Worm (Caenorhabditis elegans): Measurements from ENCODE around the gene T02E9.5.

Gene T02E9.5

DNA sequence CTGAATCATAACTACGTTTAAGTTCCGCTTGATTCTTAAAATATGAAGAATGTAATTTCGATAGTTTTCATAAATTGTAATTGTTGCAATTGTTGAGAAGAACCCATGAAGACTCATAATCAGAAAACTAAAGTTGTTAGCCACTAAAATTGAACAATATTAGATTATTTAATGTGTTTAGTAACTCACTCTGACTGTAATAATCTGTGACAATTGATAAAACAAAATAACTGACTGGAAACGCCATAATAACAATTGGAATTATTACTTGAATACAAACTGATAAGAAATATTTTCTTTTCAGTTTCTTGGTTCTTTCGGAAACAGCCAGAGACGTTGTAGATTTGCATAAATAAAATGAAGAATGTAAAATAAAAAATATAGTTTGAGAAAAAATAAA lies 42.6 kb upstream of the T02E9.5 start:
- no peak for TF ChIP-seq nfya-1 (tag; optimal IDR thresholded peaks at IDR 0.05; ENCODE audit: insufficient read depth)
- no peak for TF ChIP-seq nhr-25 (tag; optimal IDR thresholded peaks at IDR 0.05)
- no peak for TF ChIP-seq eor-1 (tag; optimal IDR thresholded peaks at IDR 0.05)
- TF ChIP-seq pqm-1 (tag; optimal IDR thresholded peaks at IDR 0.05): no peak
- TF ChIP-seq nhr-67 (tag; optimal IDR thresholded peaks at IDR 0.05): no peak
- no peak for TF ChIP-seq R02D3.7 (tag; optimal IDR thresholded peaks at IDR 0.05)
- no peak for TF ChIP-seq jun-1 (tag; optimal IDR thresholded peaks at IDR 0.05)
- no peak for TF ChIP-seq egl-5 (tag; optimal IDR thresholded peaks at IDR 0.05)
- TF ChIP-seq fos-1 (tag; optimal IDR thresholded peaks at IDR 0.05): no peak
- TF ChIP-seq tbx-2 (tag; optimal IDR thresholded peaks at IDR 0.05): no peak
- TF ChIP-seq lin-39 (tag; optimal IDR thresholded peaks at IDR 0.05): no peak
- no peak for TF ChIP-seq nhr-12 (tag; optimal IDR thresholded peaks at IDR 0.05)

DNA sequence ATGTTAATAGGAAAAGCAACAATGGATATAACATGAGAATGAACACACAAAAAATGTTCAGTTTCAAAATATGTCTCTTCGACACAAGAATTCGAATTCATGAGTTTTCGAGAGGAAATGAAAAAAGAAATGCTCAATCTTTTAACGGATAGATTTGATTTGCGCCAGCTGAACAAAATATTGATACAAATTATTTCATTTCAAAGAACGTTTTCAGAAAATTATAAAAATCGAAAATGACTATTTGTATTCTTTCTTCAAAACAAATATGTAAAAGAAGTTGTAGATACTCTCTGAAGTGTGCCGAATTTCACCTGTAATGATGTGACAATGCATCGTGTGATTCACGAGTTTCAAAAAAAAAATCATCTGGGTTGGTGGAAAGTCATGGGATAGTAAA lies 41.5 kb upstream of the T02E9.5 start, which contains the start of gene srh-47:
TSS of gene srh-47 (minus strand) at position 101 of the 400 bp plus-strand sequence.
- TF ChIP-seq zag-1 (tag; optimal IDR thresholded peaks at IDR 0.05): no peak
- no peak for TF ChIP-seq nfya-1 (tag; optimal IDR thresholded peaks at IDR 0.05; ENCODE audit: insufficient read depth)
- no peak for TF ChIP-seq tbx-2 (tag; optimal IDR thresholded peaks at IDR 0.05)
- TF ChIP-seq elt-3 (tag; optimal IDR thresholded peaks at IDR 0.05): no peak
- TF ChIP-seq lsy-12 (tag; optimal IDR thresholded peaks at IDR 0.05): no peak
- TF ChIP-seq elt-1 (tag; optimal IDR thresholded peaks at IDR 0.05): no peak
- no peak for TF ChIP-seq nhr-23 (tag; optimal IDR thresholded peaks at IDR 0.05)
- no peak for TF ChIP-seq daf-12 (tag; optimal IDR thresholded peaks at IDR 0.05)
- no peak for TF ChIP-seq hmg-11 (tag; optimal IDR thresholded peaks at IDR 0.05)
- no peak for TF ChIP-seq lin-39 (tag; optimal IDR thresholded peaks at IDR 0.05)
- TF ChIP-seq ceh-16 (tag; optimal IDR thresholded peaks at IDR 0.05): no peak
- no peak for TF ChIP-seq ztf-4 (tag; optimal IDR thresholded peaks at IDR 0.05)
- TF ChIP-seq nhr-43 (tag; optimal IDR thresholded peaks at IDR 0.05; ENCODE audit: poor library complexity, severe bottlenecking): no peak

DNA sequence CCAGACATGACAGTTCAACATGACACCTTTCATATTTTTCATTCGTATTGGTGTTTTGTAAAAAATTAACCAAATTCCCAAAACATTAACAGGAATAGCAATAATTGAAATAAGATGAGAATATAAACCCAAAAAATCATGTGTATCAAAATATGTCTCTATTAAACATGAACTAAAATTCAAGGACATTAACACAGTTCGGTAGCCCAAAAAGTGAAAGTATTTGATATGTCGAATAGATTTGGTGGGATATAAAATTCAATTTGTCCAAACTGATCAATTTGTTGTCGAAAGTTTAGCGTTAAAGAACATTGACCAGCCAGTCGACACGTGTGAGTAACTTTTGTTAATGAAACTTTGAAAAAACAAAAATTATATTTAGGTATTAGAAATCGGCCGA lies 39.3 kb upstream of the T02E9.5 start, which contains the start of gene srh-46:
TSS of gene srh-46 (minus strand) at position 189 of the 400 bp plus-strand sequence.
- TF ChIP-seq nhr-11 (tag; optimal IDR thresholded peaks at IDR 0.05) (no peak), unc-62 (GFP tag; optimal IDR thresholded peaks at IDR 0.05) (no peak), ztf-11 (tag; optimal IDR thresholded peaks at IDR 0.05) (no peak), R02D3.7 (tag; optimal IDR thresholded peaks at IDR 0.05) (no peak), mml-1 (tag; optimal IDR thresholded peaks at IDR 0.05) (no peak), daf-12 (tag; optimal IDR thresholded peaks at IDR 0.05) (no peak), sea-2 (GFP tag; optimal IDR thresholded peaks at IDR 0.05) (no peak), nhr-76 (tag; optimal IDR thresholded peaks at IDR 0.05) (no peak), zag-1 (tag; optimal IDR thresholded peaks at IDR 0.05) (no peak), tbx-2 (tag; optimal IDR thresholded peaks at IDR 0.05) (no peak), nhr-43 (tag; optimal IDR thresholded peaks at IDR 0.05; ENCODE audit: poor library complexity, severe bottlenecking) (no peak), snpc-4 (tag; optimal IDR thresholded peaks at IDR 0.05) (no peak)

DNA sequence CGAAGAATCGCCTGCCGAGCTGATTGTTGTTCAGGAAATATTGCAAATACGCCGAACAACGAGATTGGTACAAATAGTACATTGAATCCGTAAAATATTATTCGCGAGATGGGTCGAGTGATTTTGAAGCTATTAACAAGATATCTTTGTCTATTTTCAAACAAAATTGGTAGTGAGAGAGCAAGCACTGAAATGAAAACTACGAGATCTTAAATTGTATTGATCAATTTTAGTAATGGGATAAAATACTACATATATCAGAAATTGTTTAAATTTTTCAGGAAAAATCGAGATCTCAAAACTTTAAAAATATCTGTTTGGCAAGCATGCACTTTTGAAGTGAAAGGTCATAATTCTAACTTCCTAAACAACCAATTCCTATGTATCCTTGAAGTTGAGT lies 37.8 kb upstream of the T02E9.5 start:
- no peak for TF ChIP-seq ztf-4 (tag; optimal IDR thresholded peaks at IDR 0.05)
- TF ChIP-seq sea-2 (GFP tag; optimal IDR thresholded peaks at IDR 0.05): no peak
- no peak for TF ChIP-seq elt-3 (tag; optimal IDR thresholded peaks at IDR 0.05)
- no peak for TF ChIP-seq egl-5 (tag; optimal IDR thresholded peaks at IDR 0.05)
- TF ChIP-seq hmg-11 (tag; optimal IDR thresholded peaks at IDR 0.05): no peak
- no peak for TF ChIP-seq aly-2 (tag; optimal IDR thresholded peaks at IDR 0.05)
- TF ChIP-seq pqm-1 (tag; optimal IDR thresholded peaks at IDR 0.05): no peak
- no peak for TF ChIP-seq elt-1 (tag; optimal IDR thresholded peaks at IDR 0.05)
- no peak for TF ChIP-seq ceh-9 (tag; optimal IDR thresholded peaks at IDR 0.05)

DNA sequence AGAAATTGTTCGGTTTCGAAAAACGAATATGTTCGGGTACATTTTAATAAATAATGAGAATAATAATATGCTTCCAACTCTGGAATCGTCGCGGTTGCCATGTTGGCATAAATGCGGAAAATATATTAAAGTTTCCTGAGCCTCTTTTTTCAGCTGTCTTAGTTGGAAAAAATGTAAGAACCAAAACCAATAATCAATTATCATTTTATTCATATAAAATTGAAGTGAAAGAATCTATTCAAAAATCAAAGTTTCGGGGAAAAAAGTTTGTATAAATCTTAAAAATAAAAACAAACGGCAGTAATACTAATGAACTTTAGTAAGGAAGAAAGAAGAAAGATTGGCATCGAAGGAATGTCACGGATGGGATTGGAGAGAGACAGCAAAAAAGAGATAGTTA lies 37.2 kb upstream of the T02E9.5 start, which contains the start of gene srh-45:
TSS of gene srh-45 (minus strand) at position 101 of the 400 bp plus-strand sequence.
- TF ChIP-seq nhr-25 (tag; optimal IDR thresholded peaks at IDR 0.05) (no peak), sea-2 (GFP tag; optimal IDR thresholded peaks at IDR 0.05) (no peak), lin-15B (tag; optimal IDR thresholded peaks at IDR 0.05) (no peak), nhr-76 (tag; optimal IDR thresholded peaks at IDR 0.05) (no peak), nhr-23 (tag; optimal IDR thresholded peaks at IDR 0.05) (no peak), ama-1 (optimal IDR thresholded peaks at IDR 0.05) (no peak), ceh-82 (tag; optimal IDR thresholded peaks at IDR 0.05) (no peak), ZK546.5 (tag; optimal IDR thresholded peaks at IDR 0.05) (no peak), mdl-1 (tag; optimal IDR thresholded peaks at IDR 0.05) (no peak), nhr-28 (tag; optimal IDR thresholded peaks at IDR 0.05) (no peak), snpc-4 (tag; optimal IDR thresholded peaks at IDR 0.05) (no peak), hmg-11 (tag; optimal IDR thresholded peaks at IDR 0.05) (no peak), elt-2 (tag; optimal IDR thresholded peaks at IDR 0.05) (no peak), ztf-4 (tag; optimal IDR thresholded peaks at IDR 0.05) (no peak), pqm-1 (tag; optimal IDR thresholded peaks at IDR 0.05) (no peak), jun-1 (tag; optimal IDR thresholded peaks at IDR 0.05) (no peak), nhr-11 (tag; optimal IDR thresholded peaks at IDR 0.05) (no peak)
